ENCODE assay signal across 1 worm cellular context in genomic region chrIII:1054096-1054495, ce11.
TF ChIP-seq lines count a peak whose summit lies in the region.

No protein-coding gene starts in this region.

TF ChIP-seq in whole organism, L1 larva, 84 proteins besides CTCF, POLR2A, EP300 and RAD21 (continued from another document):
- TF ChIP-seq unc-30 (tag; optimal IDR thresholded peaks at IDR 0.05; lab: Kevin White, UChicago): no peak
- TF ChIP-seq lin-13 (GFP tag; optimal IDR thresholded peaks at IDR 0.05; lab: Kevin White, UChicago): no peak
- TF ChIP-seq ceh-8 (GFP tag; optimal IDR thresholded peaks at IDR 0.05; lab: Kevin White, UChicago): no peak
- no peak for TF ChIP-seq hpl-2 (GFP tag; optimal IDR thresholded peaks at IDR 0.05; lab: Kevin White, UChicago)
TF ChIP-seq in whole organism, L1 larva: peak in this region for 2.
